Worm (Caenorhabditis elegans): ENCODE data around the gene Y94H6A.12.

Y94H6A.12 gene

ce11 chrIV:2748863-2749451 is 36.1 kb upstream of the Y94H6A.12 start:
- TF ChIP-seq ztf-11 (tag; optimal IDR thresholded peaks at IDR 0.05) (no peak), fos-1 (tag; optimal IDR thresholded peaks at IDR 0.05) (peak; percentile 53)

- peak; percentile 16 for TF ChIP-seq sma-9 (GFP tag; optimal IDR thresholded peaks at IDR 0.05)
- TF ChIP-seq sma-9 (tag; optimal IDR thresholded peaks at IDR 0.05), result no peak
- TF ChIP-seq mdl-1 (tag; optimal IDR thresholded peaks at IDR 0.05), result no peak
- no peak for TF ChIP-seq lsy-2 (tag; optimal IDR thresholded peaks at IDR 0.05)
These were observed 34.7 kb upstream of the Y94H6A.12 start for ce11 chrIV:2747385-2748007.

ce11 chrIV:2742470-2743044 is 29.7 kb upstream of the Y94H6A.12 start, which contains the start of gene nhr-277:
TSS of gene nhr-277 (plus strand) at chrIV:2742994.
- TF ChIP-seq ceh-16 (tag; optimal IDR thresholded peaks at IDR 0.05), result no peak

ce11 chrIV:2738466-2738865 is 25.6 kb upstream of the Y94H6A.12 start:
- TF ChIP-seq blmp-1 (tag; optimal IDR thresholded peaks at IDR 0.05; ENCODE audit: insufficient read depth) (no peak), crh-2 (tag; optimal IDR thresholded peaks at IDR 0.05) (no peak), Y55F3AM.14 (GFP tag; optimal IDR thresholded peaks at IDR 0.05) (no peak), sma-3 (GFP tag; optimal IDR thresholded peaks at IDR 0.05) (no peak), C34F6.9 (tag; optimal IDR thresholded peaks at IDR 0.05) (no peak), nhr-129 (tag; optimal IDR thresholded peaks at IDR 0.05) (no peak), egl-27 (tag; optimal IDR thresholded peaks at IDR 0.05) (no peak), mdl-1 (tag; optimal IDR thresholded peaks at IDR 0.05) (no peak), unc-62 (GFP tag; optimal IDR thresholded peaks at IDR 0.05) (no peak), dmd-4 (tag; optimal IDR thresholded peaks at IDR 0.05) (no peak), sem-4 (tag; optimal IDR thresholded peaks at IDR 0.05) (no peak), nhr-12 (tag; optimal IDR thresholded peaks at IDR 0.05) (no peak), nhr-25 (tag; optimal IDR thresholded peaks at IDR 0.05) (no peak), lin-11 (tag; optimal IDR thresholded peaks at IDR 0.05) (no peak), unc-55 (GFP tag; optimal IDR thresholded peaks at IDR 0.05) (no peak), aly-2 (tag; optimal IDR thresholded peaks at IDR 0.05) (no peak), peb-1 (tag; optimal IDR thresholded peaks at IDR 0.05) (no peak), ztf-11 (tag; optimal IDR thresholded peaks at IDR 0.05) (no peak), unc-39 (tag; optimal IDR thresholded peaks at IDR 0.05) (no peak), mbf-1 (tag; optimal IDR thresholded peaks at IDR 0.05) (no peak)

- TF ChIP-seq nhr-129 (tag; optimal IDR thresholded peaks at IDR 0.05) (no peak), sma-3 (GFP tag; optimal IDR thresholded peaks at IDR 0.05) (no peak), nhr-25 (tag; optimal IDR thresholded peaks at IDR 0.05) (no peak), mab-5 (tag; optimal IDR thresholded peaks at IDR 0.05) (no peak), ztf-4 (tag; optimal IDR thresholded peaks at IDR 0.05) (no peak), skn-1 (tag; optimal IDR thresholded peaks at IDR 0.05) (no peak), ceh-82 (tag; optimal IDR thresholded peaks at IDR 0.05) (no peak), mbf-1 (tag; optimal IDR thresholded peaks at IDR 0.05) (no peak), ceh-16 (tag; optimal IDR thresholded peaks at IDR 0.05) (no peak), crh-2 (tag; optimal IDR thresholded peaks at IDR 0.05) (no peak), lin-11 (tag; optimal IDR thresholded peaks at IDR 0.05) (no peak), nhr-11 (tag; optimal IDR thresholded peaks at IDR 0.05) (no peak)
These were observed 23.7 kb upstream of the Y94H6A.12 start for ce11 chrIV:2736575-2736974.

- TF ChIP-seq zag-1 (tag; optimal IDR thresholded peaks at IDR 0.05) (no peak), crh-2 (tag; optimal IDR thresholded peaks at IDR 0.05) (no peak), alr-1 (tag; optimal IDR thresholded peaks at IDR 0.05) (no peak), nhr-21 (tag; optimal IDR thresholded peaks at IDR 0.05) (peak; percentile 53), gmeb-1 (tag; optimal IDR thresholded peaks at IDR 0.05) (no peak), lin-11 (tag; optimal IDR thresholded peaks at IDR 0.05) (no peak), nhr-25 (tag; optimal IDR thresholded peaks at IDR 0.05) (no peak), elt-1 (tag; optimal IDR thresholded peaks at IDR 0.05) (no peak), lsy-2 (tag; optimal IDR thresholded peaks at IDR 0.05) (peak in 1 of 2 experiments; percentile 13), sem-4 (tag; optimal IDR thresholded peaks at IDR 0.05) (no peak), ztf-11 (tag; optimal IDR thresholded peaks at IDR 0.05) (no peak), aly-2 (tag; optimal IDR thresholded peaks at IDR 0.05) (no peak)
These were observed 21.8 kb upstream of the Y94H6A.12 start for ce11 chrIV:2734675-2735074.

All from whole organism, L2 larva.